Worm (Caenorhabditis elegans) whole organism, L2 larva: ENCODE results near the gene F41D9.2.

Source experiments
- mbf-1 ChIP-seq: sonication (generic microtip); optimal IDR thresholded peaks from 2 replicates; lab custom pipeline; 2017; ENCODE audit warnings: missing biosample characterization, missing genetic modification characterization
- nhr-129 ChIP-seq: fragments of 150-350 bp; optimal IDR thresholded peaks from 2 replicates; lab custom pipeline; 2014; ENCODE audit warnings: missing biosample characterization, missing genetic modification characterization
- zag-1 ChIP-seq: fragments of 150-350 bp; optimal IDR thresholded peaks from 2 replicates; lab custom pipeline; 2014; ENCODE audit warnings: missing biosample characterization, missing genetic modification characterization
- ztf-11 ChIP-seq: sonication (generic microtip); optimal IDR thresholded peaks from 2 replicates; lab custom pipeline; 2017; ENCODE audit warnings: missing biosample characterization, missing genetic modification characterization

DNA sequence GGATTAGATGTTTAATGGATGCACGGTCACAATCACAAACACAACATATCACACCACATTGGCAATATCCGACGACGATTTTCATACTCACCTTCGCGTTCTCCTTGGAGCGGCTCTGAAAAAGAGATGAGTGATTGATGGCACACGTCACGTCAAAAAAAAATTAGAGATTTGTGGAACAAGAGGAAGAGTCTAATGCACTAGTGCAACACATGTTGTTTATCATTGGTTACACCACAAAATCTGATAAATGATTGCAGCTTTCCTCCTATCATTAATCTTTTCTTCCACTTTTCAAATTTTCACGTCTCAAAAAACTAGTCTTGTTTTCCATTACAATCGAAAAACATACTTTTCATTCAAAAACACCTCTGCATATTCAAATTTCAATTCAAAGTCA, 5.8 kb upstream of the F41D9.2 start:
- TF ChIP-seq nhr-129 (tag; lab: Kevin White, UChicago) (no peak), mbf-1 (no peak), zag-1 (tag; lab: Kevin White, UChicago) (no peak), ztf-11 (tag; lab: Kevin White, UChicago) (no peak)
